Worm (Caenorhabditis elegans) whole organism, L1 larva: ENCODE results near the gene K07E8.6.

Experiments
- C16A3.4 ChIP-seq: fragments of 150-350 bp; optimal IDR thresholded peaks from 2 replicates; lab custom pipeline; 2014; ENCODE audit warnings: missing biosample characterization, missing genetic modification characterization
- C34B4.2 ChIP-seq: sonication (generic microtip); optimal IDR thresholded peaks from 2 replicates; lab custom pipeline; 2017; ENCODE audit warnings: mild to moderate bottlenecking, missing genetic modification characterization, missing compliant biosample characterization
- Y116A8C.19 ChIP-seq: sonication (generic microtip); optimal IDR thresholded peaks from 2 replicates; lab custom pipeline; 2016; ENCODE audit warnings: missing compliant biosample characterization, missing genetic modification characterization, borderline replicate concordance
- aha-1 ChIP-seq: fragments of 150-350 bp; optimal IDR thresholded peaks from 2 replicates; lab custom pipeline; 2014; ENCODE audit warnings: missing biosample characterization, missing genetic modification characterization
- alr-1 ChIP-seq: fragments of 200-800 bp; sonication (Bioruptor generic); optimal IDR thresholded peaks from 2 replicates; lab custom pipeline; 2018; ENCODE audit warnings: borderline replicate concordance, mild to moderate bottlenecking, missing genetic modification characterization, missing compliant biosample characterization
- ama-1 ChIP-seq: fragments of 150-350 bp; optimal IDR thresholded peaks from 2 replicates; lab custom pipeline; 2014
- blmp-1 ChIP-seq: fragments of 150-350 bp; optimal IDR thresholded peaks from 2 replicates; lab custom pipeline; 2014; ENCODE audit warnings: missing biosample characterization, missing genetic modification characterization
- ceh-88 ChIP-seq: fragments of 200-800 bp; sonication (Bioruptor generic); IDR thresholded peaks from 2 replicates; pipeline ENCODE4 v1.3.6; 2022; ENCODE audit warnings: missing genetic modification characterization, missing compliant biosample characterization
- ces-1 ChIP-seq: fragments of 150-350 bp; optimal IDR thresholded peaks from 2 replicates; lab custom pipeline; 2014; ENCODE audit warnings: missing biosample characterization, missing genetic modification reagents, missing genetic modification characterization
- dsc-1 ChIP-seq: sonication (generic microtip); optimal IDR thresholded peaks from 2 replicates; lab custom pipeline; 2016; ENCODE audit warnings: mild to moderate bottlenecking, missing genetic modification characterization, missing compliant biosample characterization
- efl-1 ChIP-seq, 4 experiments: fragments of 150-350 bp; optimal IDR thresholded peaks in 3 of 4; peaks in 1 of 4; 1 replicate in 1 of 4; 2 replicates in 3 of 4; lab custom pipeline; 2014; ENCODE audit warnings: missing biosample characterization in 2 of 4, missing genetic modification characterization in 2 of 4, missing genetic modification reagents in 2 of 4
- efl-3 ChIP-seq: fragments of 200-800 bp; sonication (Bioruptor generic); optimal IDR thresholded peaks from 2 replicates; lab custom pipeline; 2018; ENCODE audit warnings: mild to moderate bottlenecking, missing genetic modification characterization, missing compliant biosample characterization
- egl-27 ChIP-seq, 2 experiments: fragments of 150-350 bp in 1 of 2; sonication (generic microtip); optimal IDR thresholded peaks; 3 replicates each; lab custom pipeline; 2017 to 2018; ENCODE audit warnings: missing biosample characterization in 2 of 2, missing genetic modification characterization in 2 of 2, missing genetic modification reagents in 2 of 2
- elt-2 ChIP-seq: sonication (generic microtip); optimal IDR thresholded peaks from 2 replicates; lab custom pipeline; 2016; ENCODE audit warnings: missing genetic modification characterization, mild to moderate bottlenecking, inconsistent platforms, missing compliant biosample characterization, missing genetic modification reagents
- elt-3 ChIP-seq, 6 experiments: fragments of 150-350 bp in 1 of 6; sonication (generic microtip); optimal IDR thresholded peaks; 2 replicates each; lab custom pipeline; 2017 to 2018; ENCODE audit warnings: missing biosample characterization in 6 of 6, missing genetic modification characterization in 6 of 6, inconsistent platforms in 1 of 6
- fkh-10 ChIP-seq: sonication (generic microtip); optimal IDR thresholded peaks from 2 replicates; lab custom pipeline; 2017; ENCODE audit warnings: missing biosample characterization, missing genetic modification reagents, missing genetic modification characterization
- fkh-4 ChIP-seq: sonication (generic microtip); optimal IDR thresholded peaks from 2 replicates; lab custom pipeline; 2016; ENCODE audit warnings: missing compliant biosample characterization, missing genetic modification characterization, borderline replicate concordance
- fkh-8 ChIP-seq: sonication (generic microtip); optimal IDR thresholded peaks from 2 replicates; lab custom pipeline; 2016; ENCODE audit warnings: mild to moderate bottlenecking, missing genetic modification characterization, missing compliant biosample characterization
- hlh-4 ChIP-seq: sonication (generic microtip); optimal IDR thresholded peaks from 2 replicates; lab custom pipeline; 2016; ENCODE audit warnings: mild to moderate bottlenecking, missing genetic modification characterization, missing compliant biosample characterization
- hpl-2 ChIP-seq: fragments of 150-350 bp; optimal IDR thresholded peaks from 2 replicates; lab custom pipeline; 2014; ENCODE audit warnings: missing biosample characterization, missing genetic modification reagents, missing genetic modification characterization
- isw-1 ChIP-seq: fragments of 200-800 bp; sonication (Bioruptor generic); IDR thresholded peaks from 2 replicates; pipeline ENCODE4 v1.3.6; 2022; ENCODE audit warnings: missing genetic modification characterization, missing compliant biosample characterization
- lin-35 ChIP-seq, 2 experiments: fragments of 150-350 bp; optimal IDR thresholded peaks; 2 replicates each; lab custom pipeline; 2014; ENCODE audit warnings: missing biosample characterization in 2 of 2, missing genetic modification characterization in 2 of 2, missing genetic modification reagents in 2 of 2
- lin-39 ChIP-seq: fragments of 150-350 bp; optimal IDR thresholded peaks from 2 replicates; lab custom pipeline; 2014; ENCODE audit warnings: missing biosample characterization, missing genetic modification reagents, missing genetic modification characterization
- lir-3 ChIP-seq: sonication (generic microtip); optimal IDR thresholded peaks from 2 replicates; lab custom pipeline; 2016; ENCODE audit warnings: mild to moderate bottlenecking, missing genetic modification characterization, moderate library complexity, missing compliant biosample characterization; ENCODE audit not compliant: poor library complexity
- mdl-1 ChIP-seq, 2 experiments: fragments of 150-350 bp; optimal IDR thresholded peaks; 2 replicates each; lab custom pipeline; 2014 to 2017; ENCODE audit warnings: missing biosample characterization in 2 of 2, missing genetic modification characterization in 2 of 2, inconsistent platforms in 1 of 2
- mep-1 ChIP-seq: fragments of 150-350 bp; optimal IDR thresholded peaks from 2 replicates; lab custom pipeline; 2014; ENCODE audit warnings: missing biosample characterization, missing genetic modification characterization
- nhr-12 ChIP-seq: sonication (generic microtip); optimal IDR thresholded peaks from 2 replicates; lab custom pipeline; 2017; ENCODE audit warnings: missing biosample characterization, missing genetic modification characterization
- nhr-28 ChIP-seq: fragments of 150-350 bp; optimal IDR thresholded peaks from 2 replicates; lab custom pipeline; 2014; ENCODE audit warnings: missing biosample characterization, missing genetic modification characterization
- nhr-47 ChIP-seq: sonication (generic microtip); optimal IDR thresholded peaks from 2 replicates; lab custom pipeline; 2016; ENCODE audit warnings: mild to moderate bottlenecking, missing genetic modification characterization, moderate library complexity, missing compliant biosample characterization
- nhr-84 ChIP-seq: sonication (generic microtip); optimal IDR thresholded peaks from 2 replicates; lab custom pipeline; 2017; ENCODE audit warnings: missing biosample characterization, missing genetic modification characterization
- nhr-85 ChIP-seq: sonication (generic microtip); peaks from one replicate; lab custom pipeline; 2016; ENCODE audit warnings: missing genetic modification characterization, inconsistent platforms, missing compliant biosample characterization
- pax-3 ChIP-seq: fragments of 200-800 bp; sonication (Bioruptor generic); optimal IDR thresholded peaks from 2 replicates; lab custom pipeline; 2018; ENCODE audit warnings: mild to moderate bottlenecking, missing genetic modification characterization, moderate library complexity, missing compliant biosample characterization
- pqm-1 ChIP-seq: sonication (generic microtip); optimal IDR thresholded peaks from 3 replicates; lab custom pipeline; 2017; ENCODE audit warnings: missing biosample characterization, missing genetic modification characterization
- rnt-1 ChIP-seq: sonication (generic microtip); optimal IDR thresholded peaks from 2 replicates; lab custom pipeline; 2016; ENCODE audit warnings: mild to moderate bottlenecking, missing genetic modification characterization, moderate library complexity, missing compliant biosample characterization
- snpc-4 ChIP-seq: fragments of 150-350 bp; optimal IDR thresholded peaks from 2 replicates; lab custom pipeline; 2014; ENCODE audit warnings: missing biosample characterization, missing genetic modification characterization
- snu-23 ChIP-seq: sonication (generic microtip); optimal IDR thresholded peaks from 2 replicates; lab custom pipeline; 2016; ENCODE audit warnings: missing genetic modification characterization, missing compliant biosample characterization
- tbx-2 ChIP-seq: sonication (generic microtip); optimal IDR thresholded peaks from 2 replicates; lab custom pipeline; 2016; ENCODE audit warnings: missing genetic modification characterization, missing compliant biosample characterization
- tlp-1 ChIP-seq: fragments of 150-350 bp; optimal IDR thresholded peaks from 2 replicates; lab custom pipeline; 2014; ENCODE audit warnings: missing biosample characterization, missing genetic modification characterization
- unc-30 ChIP-seq: sonication (generic microtip); optimal IDR thresholded peaks from 2 replicates; lab custom pipeline; 2017; ENCODE audit warnings: missing biosample characterization, missing genetic modification characterization
- unc-86 ChIP-seq: sonication (generic microtip); optimal IDR thresholded peaks from 2 replicates; lab custom pipeline; 2016; ENCODE audit warnings: missing genetic modification characterization, missing compliant biosample characterization
- unc-98 ChIP-seq: fragments of 200-800 bp; sonication (Bioruptor generic); IDR thresholded peaks from 2 replicates; pipeline ENCODE4 v1.3.6; 2022; ENCODE audit warnings: missing genetic modification characterization, missing compliant biosample characterization
- xbp-1 ChIP-seq: sonication (generic microtip); optimal IDR thresholded peaks from 2 replicates; lab custom pipeline; 2016; ENCODE audit warnings: missing genetic modification characterization, missing compliant biosample characterization

The K07E8.6 gene

ce11 chrII:643733-644132 lies 4.4 kb upstream of the K07E8.6 start:
- TF ChIP-seq xbp-1 (tag; lab: Kevin White, UChicago) (no peak), unc-86 (tag; lab: Kevin White, UChicago) (no peak), Y116A8C.19 (tag; lab: Kevin White, UChicago) (no peak), fkh-8 (tag; lab: Kevin White, UChicago) (no peak), pqm-1 (tag; lab: Kevin White, UChicago) (no peak), mep-1 (tag; lab: Kevin White, UChicago) (no peak), C16A3.4 (tag; lab: Kevin White, UChicago) (no peak), unc-30 (tag; lab: Kevin White, UChicago) (no peak)

- TF ChIP-seq ceh-88 (GFP tag; lab: Robert Waterston, UW): no peak
- TF ChIP-seq pax-3 (tag; lab: Kevin White, UChicago): no peak
- no peak for TF ChIP-seq nhr-47
- no peak for TF ChIP-seq ces-1
- no peak for TF ChIP-seq nhr-28
- TF ChIP-seq lin-39: no peak
- TF ChIP-seq hlh-4: no peak
- no peak for TF ChIP-seq lir-3 (tag; lab: Kevin White, UChicago)
Measured at ce11 chrII:633984-634383, 5.4 kb downstream of the K07E8.6 start, which contains the start of gene T04B8.1. Gene T04B8.1 (plus strand): TSS chrII:634284.

ce11 chrII:627913-628312 lies 11.5 kb downstream of the K07E8.6 start:
- TF ChIP-seq mep-1 (tag; lab: Kevin White, UChicago): no peak
- TF ChIP-seq C16A3.4 (tag; lab: Kevin White, UChicago): no peak
- no peak for TF ChIP-seq ces-1
- no peak for TF ChIP-seq ama-1 (lab: Kevin White, UChicago)
- TF ChIP-seq nhr-12: no peak
- TF ChIP-seq pax-3 (tag; lab: Kevin White, UChicago): no peak
- no peak for TF ChIP-seq elt-3 (tag; optimal IDR thresholded peaks at IDR 0.05; lab: Kevin White, UChicago)
- no peak for TF ChIP-seq ceh-88 (GFP tag; lab: Robert Waterston, UW)
- no peak for TF ChIP-seq xbp-1 (tag; lab: Kevin White, UChicago)

ce11 chrII:627205-627604 lies 12.2 kb downstream of the K07E8.6 start, which contains the start of gene arrd-1:
Gene arrd-1 (plus strand): TSS chrII:627505.
- TF ChIP-seq efl-1 (optimal IDR thresholded peaks at IDR 0.05; lab: Kevin White, UChicago) (no peak), efl-1 (GFP tag; optimal IDR thresholded peaks at IDR 0.05 in 1 of 2; lab: Kevin White, UChicago) (peak in 1 of 2 experiments; percentile 3), fkh-10 (GFP tag; lab: Kevin White, UChicago) (no peak), pqm-1 (tag; lab: Kevin White, UChicago) (no peak), xbp-1 (tag; lab: Kevin White, UChicago) (no peak), hpl-2 (GFP tag; lab: Kevin White, UChicago) (no peak), rnt-1 (no peak), lin-35 (GFP tag; optimal IDR thresholded peaks at IDR 0.05; lab: Kevin White, UChicago) (no peak), nhr-12 (no peak)

ce11 chrII:625926-626325 lies 13.4 kb downstream of the K07E8.6 start:
- TF ChIP-seq unc-98 (peak; percentile 41; the same call in 1 of the 2 replicates), egl-27 (tag; optimal IDR thresholded peaks at IDR 0.05; lab: Kevin White, UChicago) (no peak), ceh-88 (GFP tag; lab: Robert Waterston, UW) (no peak), fkh-10 (GFP tag; lab: Kevin White, UChicago) (no peak), alr-1 (tag; lab: Kevin White, UChicago) (no peak), blmp-1 (tag; lab: Kevin White, UChicago) (peak; percentile 69), C34B4.2 (tag; lab: Kevin White, UChicago) (no peak), pax-3 (tag; lab: Kevin White, UChicago) (no peak), dsc-1 (tag; lab: Kevin White, UChicago) (peak; percentile 56), unc-86 (tag; lab: Kevin White, UChicago) (no peak), isw-1 (GFP tag; lab: Robert Waterston, UW) (no peak), mdl-1 (tag; optimal IDR thresholded peaks at IDR 0.05; lab: Kevin White, UChicago) (peak in 1 of 2 experiments; percentile 52), nhr-85 (peak; percentile 89), fkh-4 (tag; lab: Kevin White, UChicago) (no peak), efl-3 (GFP tag; lab: Kevin White, UChicago) (no peak), nhr-84 (tag; lab: Kevin White, UChicago) (no peak), unc-30 (tag; lab: Kevin White, UChicago) (no peak), tlp-1 (tag; lab: Kevin White, UChicago) (no peak), snu-23 (peak; percentile 79), elt-2 (no peak), mep-1 (tag; lab: Kevin White, UChicago) (peak; percentile 64), lin-35 (GFP tag; optimal IDR thresholded peaks at IDR 0.05; lab: Kevin White, UChicago) (peak; percentile 29 to 59), snpc-4 (tag; lab: Kevin White, UChicago) (no peak), lin-39 (no peak), tbx-2 (peak; percentile 43), aha-1 (tag; lab: Kevin White, UChicago) (no peak), rnt-1 (peak; percentile 71), elt-3 (tag; optimal IDR thresholded peaks at IDR 0.05; lab: Kevin White, UChicago) (peak in 2 of 6 experiments; percentile 20 to 51), pqm-1 (tag; lab: Kevin White, UChicago) (no peak)
